Fruit fly (Drosophila melanogaster) whole organism: ENCODE results near the gene gb.
A peak's percentile ranks its signal among the peaks of the same experiment; 100 is the strongest.

Source experiments
- CG8478 ChIP-seq: fragments of >200 bp; optimal IDR thresholded peaks from 2 replicates; lab custom pipeline; 2018; ENCODE audit warnings: inconsistent platforms
- Dll ChIP-seq: fragments of >200 bp; optimal IDR thresholded peaks from 2 replicates; lab custom pipeline; 2017
- EcR ChIP-seq, 2 experiments: fragments of >200 bp; optimal IDR thresholded peaks; 2 replicates each; lab custom pipeline; 2017; ENCODE audit warnings: missing biosample characterization in 2 of 2, missing genetic modification characterization in 2 of 2, missing genetic modification reagents in 2 of 2
- pan ChIP-seq: fragments of >200 bp; optimal IDR thresholded peaks from 2 replicates; lab custom pipeline; 2017
- psq ChIP-seq: fragments of >200 bp; optimal IDR thresholded peaks from 2 replicates; lab custom pipeline; 2017
- usp ChIP-seq: fragments of >200 bp; optimal IDR thresholded peaks from 2 replicates; lab custom pipeline; 2017; ENCODE audit warnings: missing biosample characterization, missing genetic modification characterization, mixed read lengths

Gene gb

dm6 chr3R:27092843-27093242 lies 19.2 kb downstream of the gb start, which contains the start of gene CG14258:
CG14258 (plus strand) TSS chr3R:27093143.
- TF ChIP-seq pan (no peak), psq (lab: Kevin White, UChicago) (no peak), EcR (GFP tag; optimal IDR thresholded peaks at IDR 0.05; lab: Kevin White, UChicago) (no peak), usp (no peak), CG8478 (lab: Kevin White, UChicago) (no peak), Dll (lab: Kevin White, UChicago) (no peak)

dm6 chr3R:27092263-27092662 lies 19.8 kb downstream of the gb start:
- TF ChIP-seq EcR (GFP tag; optimal IDR thresholded peaks at IDR 0.05; lab: Kevin White, UChicago) = no peak
- no peak for TF ChIP-seq CG8478 (lab: Kevin White, UChicago)
- no peak for TF ChIP-seq pan
- TF ChIP-seq psq (lab: Kevin White, UChicago) = no peak
- no peak for TF ChIP-seq usp
- no peak for TF ChIP-seq Dll (lab: Kevin White, UChicago)

- TF ChIP-seq EcR (GFP tag; optimal IDR thresholded peaks at IDR 0.05; lab: Kevin White, UChicago) (peak in 1 of 2 experiments; percentile 18), psq (lab: Kevin White, UChicago) (no peak), usp (no peak), Dll (lab: Kevin White, UChicago) (no peak)
Measured at dm6 chr3R:27091106-27091505, 21.0 kb downstream of the gb start, which contains the start of gene Cpr97Eb. Cpr97Eb (minus strand) TSS chr3R:27091130.

DNA sequence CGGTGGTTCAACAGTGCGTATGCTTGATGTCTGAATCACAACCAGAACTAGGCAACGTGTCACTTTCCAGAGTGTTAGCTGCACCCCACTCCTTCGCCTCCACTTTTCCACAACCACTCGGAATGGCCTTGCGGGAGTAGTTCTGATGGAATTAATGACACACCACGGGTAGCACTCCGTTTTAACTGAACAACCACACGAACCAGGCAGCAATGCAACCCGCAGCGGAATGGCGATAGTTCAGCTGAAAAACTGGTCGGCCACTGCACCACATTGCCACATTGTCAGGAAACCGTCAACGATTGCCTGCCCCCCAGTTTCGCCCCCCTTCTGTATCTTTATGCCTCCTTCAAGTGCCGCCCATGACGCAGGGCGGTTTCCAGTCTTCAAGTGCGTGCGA lies 24.5 kb downstream of the gb start, which contains the start of gene Cpr97Ea:
Gene Cpr97Ea, minus strand, starts transcription at position 230 of the 400 bp plus-strand sequence.
- TF ChIP-seq CG8478 (lab: Kevin White, UChicago) (no peak), EcR (GFP tag; optimal IDR thresholded peaks at IDR 0.05; lab: Kevin White, UChicago) (no peak), psq (lab: Kevin White, UChicago) (no peak), Dll (lab: Kevin White, UChicago) (no peak), usp (no peak), pan (no peak)

dm6 chr3R:27084528-27085052 lies 27.5 kb downstream of the gb start:
- TF ChIP-seq Dll (lab: Kevin White, UChicago) = no peak
- no peak for TF ChIP-seq psq (lab: Kevin White, UChicago)
- no peak for TF ChIP-seq pan
- TF ChIP-seq EcR (GFP tag; optimal IDR thresholded peaks at IDR 0.05; lab: Kevin White, UChicago) = no peak
- TF ChIP-seq CG8478 (lab: Kevin White, UChicago) = no peak
- no peak for TF ChIP-seq usp

- TF ChIP-seq Dll (lab: Kevin White, UChicago) (no peak), psq (lab: Kevin White, UChicago) (no peak), EcR (GFP tag; optimal IDR thresholded peaks at IDR 0.05; lab: Kevin White, UChicago) (no peak), CG8478 (lab: Kevin White, UChicago) (no peak), usp (no peak), pan (no peak)
Measured at dm6 chr3R:27082752-27083151, 29.3 kb downstream of the gb start.

DNA sequence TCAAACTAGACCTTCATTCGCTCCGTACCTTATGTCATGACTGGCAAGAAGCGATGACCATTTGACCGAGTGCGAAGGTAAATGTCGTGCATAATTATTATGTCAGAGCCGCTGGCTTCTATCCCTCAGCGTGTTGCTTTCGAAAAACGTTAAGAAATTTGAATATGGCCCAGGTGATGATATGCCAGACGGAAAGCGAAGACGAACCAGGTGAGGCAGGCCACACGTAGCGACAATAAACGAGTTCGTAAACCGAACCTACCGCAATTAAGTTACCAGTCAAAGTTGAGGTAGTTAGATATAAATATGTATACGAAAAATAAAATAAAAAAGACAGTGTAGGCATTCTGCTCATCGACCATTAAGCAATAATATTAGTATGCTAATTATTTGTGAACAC lies 35.5 kb downstream of the gb start:
- TF ChIP-seq Dll (lab: Kevin White, UChicago) (no peak), CG8478 (lab: Kevin White, UChicago) (no peak), pan (no peak), usp (no peak), EcR (GFP tag; optimal IDR thresholded peaks at IDR 0.05; lab: Kevin White, UChicago) (no peak), psq (lab: Kevin White, UChicago) (no peak)

DNA sequence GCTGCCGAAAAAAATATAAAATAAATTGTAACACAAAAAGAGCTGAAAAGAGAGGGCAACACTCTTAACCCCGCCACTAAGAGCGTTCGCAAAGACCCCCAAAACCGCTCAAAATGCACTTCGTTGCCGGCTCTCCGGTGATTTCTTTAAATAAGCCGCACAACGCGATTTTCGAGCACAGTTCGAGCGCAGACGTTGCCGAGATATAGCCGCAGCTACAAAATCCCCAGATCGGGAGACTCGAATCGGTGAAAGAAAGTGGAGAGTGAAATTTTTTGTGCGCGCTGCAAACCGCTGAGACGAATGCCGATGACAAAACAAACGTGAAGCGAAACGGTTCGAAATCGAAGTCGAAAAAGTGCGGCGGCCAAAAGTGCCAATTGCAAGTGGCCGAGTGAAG lies 36.4 kb downstream of the gb start, which contains the start of gene CG14257:
Gene CG14257, plus strand, starts transcription at position 177 of the 400 bp plus-strand sequence.
- TF ChIP-seq CG8478 (lab: Kevin White, UChicago) (no peak), Dll (lab: Kevin White, UChicago) (no peak), psq (lab: Kevin White, UChicago) (no peak), pan (no peak)

dm6 chr3R:27070906-27071498 lies 41.1 kb downstream of the gb start:
- TF ChIP-seq pan (no peak), Dll (lab: Kevin White, UChicago) (no peak), usp (no peak), EcR (GFP tag; optimal IDR thresholded peaks at IDR 0.05; lab: Kevin White, UChicago) (no peak), CG8478 (lab: Kevin White, UChicago) (no peak), psq (lab: Kevin White, UChicago) (no peak)

- no peak for TF ChIP-seq psq (lab: Kevin White, UChicago)
- TF ChIP-seq Dll (lab: Kevin White, UChicago) = peak; percentile 71
Measured at dm6 chr3R:27069810-27070625, 42.1 kb downstream of the gb start, which contains the start of gene spz. spz (minus strand) TSS chr3R:27070070.

DNA sequence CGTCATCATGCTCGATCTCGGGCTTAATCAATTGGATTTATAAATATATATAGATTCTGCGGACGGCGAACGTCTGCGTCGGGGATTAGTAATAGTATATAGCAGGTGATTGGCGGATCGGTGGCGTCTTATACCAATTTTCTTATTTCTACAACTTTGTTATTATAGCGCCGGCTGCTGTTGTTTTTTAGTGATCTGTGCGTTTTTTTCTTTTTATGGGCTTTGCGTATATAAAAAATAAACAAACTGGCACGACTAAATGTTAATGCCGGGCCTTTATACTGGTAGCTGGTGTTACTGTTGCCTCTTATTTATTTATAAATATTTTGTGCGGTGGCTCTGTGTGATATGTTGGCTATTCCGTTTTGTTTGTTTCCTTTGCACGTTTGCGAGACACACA lies 42.9 kb downstream of the gb start:
- TF ChIP-seq CG8478 (lab: Kevin White, UChicago) (no peak), EcR (GFP tag; optimal IDR thresholded peaks at IDR 0.05; lab: Kevin White, UChicago) (no peak), usp (no peak), Dll (lab: Kevin White, UChicago) (no peak), pan (no peak)

DNA sequence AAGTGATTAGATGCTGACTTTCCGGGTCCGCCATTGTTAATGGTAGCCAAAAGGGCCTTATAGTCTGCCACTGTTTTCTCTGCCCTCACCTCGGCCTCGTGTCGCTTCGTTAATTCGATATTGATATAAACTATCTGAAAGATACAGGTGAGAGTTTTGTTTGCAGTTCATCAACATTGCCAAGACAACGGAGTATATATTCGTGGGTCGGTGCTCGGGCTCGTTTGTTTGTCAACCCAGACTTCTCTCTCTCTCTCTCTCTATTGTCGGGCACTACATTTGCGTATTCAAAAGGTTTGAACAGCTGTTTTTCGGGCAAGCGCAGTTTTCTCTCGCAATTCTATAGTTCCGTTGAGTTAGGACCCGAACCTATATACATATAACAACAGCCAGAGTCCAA lies 44.7 kb downstream of the gb start:
- TF ChIP-seq usp (no peak), CG8478 (lab: Kevin White, UChicago) (no peak), EcR (GFP tag; optimal IDR thresholded peaks at IDR 0.05; lab: Kevin White, UChicago) (no peak), pan (no peak), Dll (lab: Kevin White, UChicago) (no peak), psq (lab: Kevin White, UChicago) (no peak)
